Fruit fly (Drosophila melanogaster) whole organism, embryonic: ENCODE measurements around the gene CG13390.

Experiments
- CG12071 ChIP-seq: fragments of 200-800 bp; sonication (Bioruptor generic); optimal IDR thresholded peaks from 3 replicates; lab custom pipeline; 2018; ENCODE audit warnings: missing biosample characterization, mild to moderate bottlenecking, missing genetic modification characterization
- CG14860 ChIP-seq: fragments of 200-800 bp; sonication (Bioruptor generic); IDR thresholded peaks from 3 replicates; pipeline ENCODE4 v1.3.6; 2022; ENCODE audit warnings: missing biosample characterization, missing genetic modification characterization; ENCODE audit not compliant: partially characterized antibody
- CG14965 ChIP-seq: fragments of 200-800 bp; sonication (Bioruptor generic); optimal IDR thresholded peaks from 2 replicates; lab custom pipeline; 2016; ENCODE audit warnings: missing biosample characterization, missing genetic modification characterization, borderline replicate concordance
- CG15269 ChIP-seq: fragments of 200-800 bp; sonication (Bioruptor generic); optimal IDR thresholded peaks from 2 replicates; lab custom pipeline; 2018; ENCODE audit warnings: missing biosample characterization, mild to moderate bottlenecking, missing genetic modification characterization, moderate library complexity
- CG1647 ChIP-seq: fragments of 200-800 bp; sonication (Bioruptor generic); optimal IDR thresholded peaks from 3 replicates; lab custom pipeline; 2016; ENCODE audit warnings: missing biosample characterization, missing genetic modification characterization
- CG16863 ChIP-seq: fragments of 200-800 bp; sonication (Bioruptor generic); optimal IDR thresholded peaks from 3 replicates; lab custom pipeline; 2016; ENCODE audit warnings: missing biosample characterization, missing genetic modification characterization
- CG17328 ChIP-seq: fragments of 200-800 bp; sonication (Bioruptor generic); IDR thresholded peaks from 2 replicates; pipeline ENCODE4 v1.3.6; 2022; ENCODE audit warnings: missing biosample characterization, missing genetic modification characterization
- CG18599 ChIP-seq: fragments of 200-800 bp; sonication (Bioruptor generic); optimal IDR thresholded peaks from 3 replicates; lab custom pipeline; 2017; ENCODE audit warnings: missing biosample characterization, missing genetic modification characterization, mild to moderate bottlenecking, moderate library complexity, missing genetic modification reagents
- CG30431 ChIP-seq: fragments of 200-800 bp; sonication (Bioruptor generic); optimal IDR thresholded peaks from 2 replicates; lab custom pipeline; 2017; ENCODE audit warnings: missing biosample characterization, missing genetic modification characterization
- CG32532 ChIP-seq: fragments of 200-800 bp; sonication (Bioruptor generic); IDR thresholded peaks from 2 replicates; pipeline ENCODE4 v1.3.6; 2022; ENCODE audit warnings: missing biosample characterization, missing genetic modification characterization
- CG3281 ChIP-seq: fragments of 200-800 bp; sonication (Bioruptor generic); optimal IDR thresholded peaks from 3 replicates; lab custom pipeline; 2017; ENCODE audit warnings: missing biosample characterization, mild to moderate bottlenecking, missing genetic modification characterization
- CG34224 ChIP-seq: fragments of 200-800 bp; sonication (Bioruptor generic); IDR thresholded peaks from 3 replicates; pipeline ENCODE4 v1.3.6; 2022; ENCODE audit warnings: missing biosample characterization, missing genetic modification characterization; ENCODE audit not compliant: partially characterized antibody
- CG4730 ChIP-seq: fragments of 200-800 bp; sonication (Bioruptor generic); IDR thresholded peaks from 2 replicates; pipeline ENCODE4 v1.3.6; 2022; ENCODE audit warnings: missing biosample characterization, missing genetic modification characterization
- CG6175 ChIP-seq: fragments of 200-800 bp; sonication (Bioruptor generic); IDR thresholded peaks from 3 replicates; pipeline ENCODE4 v1.3.6; 2022; ENCODE audit warnings: missing biosample characterization, missing genetic modification characterization
- CG6689 ChIP-seq: fragments of 200-800 bp; sonication (Bioruptor generic); IDR thresholded peaks from 2 replicates; pipeline ENCODE4 v1.3.6; 2022; ENCODE audit warnings: missing biosample characterization, missing genetic modification characterization
- CG7745 ChIP-seq: fragments of 200-800 bp; sonication (Bioruptor generic); optimal IDR thresholded peaks from 2 replicates; lab custom pipeline; 2018; ENCODE audit warnings: missing biosample characterization, mild to moderate bottlenecking, missing genetic modification characterization, moderate library complexity
- CG7987 ChIP-seq: fragments of 200-800 bp; sonication (Bioruptor generic); optimal IDR thresholded peaks from 2 replicates; lab custom pipeline; 2018; ENCODE audit warnings: missing biosample characterization, mild to moderate bottlenecking, missing genetic modification characterization, moderate library complexity
- CG9437 ChIP-seq: fragments of 200-800 bp; sonication (Bioruptor generic); optimal IDR thresholded peaks from 2 replicates; lab custom pipeline; 2018; ENCODE audit warnings: missing biosample characterization, mild to moderate bottlenecking, missing genetic modification characterization
- Chrac-16 ChIP-seq: fragments of 200-800 bp; sonication (Bioruptor generic); optimal IDR thresholded peaks from 3 replicates; lab custom pipeline; 2016; ENCODE audit warnings: missing biosample characterization, missing genetic modification characterization
- Eip74EF ChIP-seq, 2 experiments: fragments of 200-800 bp in 1 of 2; fragments of >200 bp in 1 of 2; sonication (Bioruptor generic) in 1 of 2; optimal IDR thresholded peaks; 2 replicates each; lab custom pipeline; 2017 to 2019; ENCODE audit warnings: missing biosample characterization in 2 of 2, missing genetic modification characterization in 2 of 2, mild to moderate bottlenecking in 1 of 2, moderate library complexity in 1 of 2
- HLHmδ ChIP-seq: fragments of 200-800 bp; sonication (Bioruptor generic); optimal IDR thresholded peaks from 2 replicates; lab custom pipeline; 2018; ENCODE audit warnings: missing biosample characterization, mild to moderate bottlenecking, missing genetic modification characterization, moderate library complexity
- Hmr ChIP-seq: fragments of 200-800 bp; sonication (Bioruptor generic); optimal IDR thresholded peaks from 3 replicates; lab custom pipeline; 2017; ENCODE audit warnings: mild to moderate bottlenecking, missing biosample characterization, missing genetic modification reagents, missing genetic modification characterization
- Meics ChIP-seq: fragments of 200-800 bp; sonication (Bioruptor generic); optimal IDR thresholded peaks from 2 replicates; lab custom pipeline; 2017; ENCODE audit warnings: missing biosample characterization, mild to moderate bottlenecking, missing genetic modification characterization
- Rfx ChIP-seq: fragments of 200-800 bp; sonication (Bioruptor generic); IDR thresholded peaks from 2 replicates; pipeline ENCODE4 v1.3.6; 2022; ENCODE audit warnings: missing biosample characterization, missing genetic modification characterization
- Sry-β ChIP-seq: fragments of 200-800 bp; sonication (Bioruptor generic); optimal IDR thresholded peaks from 2 replicates; lab custom pipeline; 2018; ENCODE audit warnings: missing biosample characterization, mild to moderate bottlenecking, missing genetic modification characterization, moderate library complexity
- Usf ChIP-seq: fragments of 200-800 bp; sonication (Bioruptor generic); optimal IDR thresholded peaks from 2 replicates; lab custom pipeline; 2017; ENCODE audit warnings: missing genotype, missing biosample characterization, missing genetic modification characterization
- aop ChIP-seq: fragments of 200-800 bp; sonication (Bioruptor generic); IDR thresholded peaks from 2 replicates; pipeline ENCODE4 v1.3.6; 2022; ENCODE audit warnings: missing biosample characterization, missing genetic modification characterization
- bowl ChIP-seq: fragments of 200-800 bp; sonication (Bioruptor generic); IDR thresholded peaks from 2 replicates; pipeline ENCODE4 v1.3.6; 2022; ENCODE audit warnings: missing biosample characterization, missing genetic modification characterization
- cad ChIP-seq: fragments of >200 bp; optimal IDR thresholded peaks from 2 replicates; lab custom pipeline; 2017; ENCODE audit warnings: missing biosample characterization, missing genetic modification characterization
- corto ChIP-seq: fragments of 200-800 bp; sonication (Bioruptor generic); optimal IDR thresholded peaks from 2 replicates; lab custom pipeline; 2016; ENCODE audit warnings: missing biosample characterization, mild to moderate bottlenecking, missing genetic modification characterization, moderate library complexity
- crc ChIP-seq: fragments of 200-800 bp; sonication (Bioruptor generic); optimal IDR thresholded peaks from 2 replicates; lab custom pipeline; 2016; ENCODE audit warnings: missing biosample characterization, missing genetic modification characterization
- da ChIP-seq: fragments of 200-800 bp; sonication (Bioruptor generic); optimal IDR thresholded peaks from 2 replicates; lab custom pipeline; 2016; ENCODE audit warnings: missing biosample characterization, missing genetic modification characterization
- gcm2 ChIP-seq: fragments of 200-800 bp; sonication (Bioruptor generic); optimal IDR thresholded peaks from 2 replicates; lab custom pipeline; 2016; ENCODE audit warnings: missing biosample characterization, missing genetic modification characterization
- grn ChIP-seq: fragments of 200-800 bp; sonication (Bioruptor generic); optimal IDR thresholded peaks from 3 replicates; lab custom pipeline; 2017; ENCODE audit warnings: missing biosample characterization, missing genetic modification characterization
- inv ChIP-seq: fragments of 200-800 bp; sonication (Bioruptor generic); IDR thresholded peaks from 2 replicates; pipeline ENCODE4 v1.3.6; 2022; ENCODE audit warnings: missing biosample characterization, missing genetic modification characterization; ENCODE audit not compliant: partially characterized antibody
- jigr1 ChIP-seq: fragments of 200-800 bp; sonication (Bioruptor generic); IDR thresholded peaks from 3 replicates; pipeline ENCODE4 v1.3.6; 2022; ENCODE audit warnings: missing biosample characterization, missing genetic modification characterization
- lbe ChIP-seq: fragments of 200-800 bp; sonication (Bioruptor generic); optimal IDR thresholded peaks from 2 replicates; lab custom pipeline; 2016; ENCODE audit warnings: missing biosample characterization, mild to moderate bottlenecking, missing genetic modification characterization
- nmo ChIP-seq: fragments of 200-800 bp; sonication (Bioruptor generic); optimal IDR thresholded peaks from 2 replicates; lab custom pipeline; 2018; ENCODE audit warnings: missing biosample characterization, mild to moderate bottlenecking, missing genetic modification characterization, moderate library complexity
- oc ChIP-seq: fragments of 200-800 bp; sonication (Bioruptor generic); optimal IDR thresholded peaks from 2 replicates; lab custom pipeline; 2018; ENCODE audit warnings: missing biosample characterization, mild to moderate bottlenecking, missing genetic modification characterization, moderate library complexity
- pfk ChIP-seq: fragments of 200-800 bp; sonication (Bioruptor generic); optimal IDR thresholded peaks from 2 replicates; lab custom pipeline; 2018; ENCODE audit warnings: missing biosample characterization, mild to moderate bottlenecking, missing genetic modification characterization, moderate library complexity
- pros ChIP-seq: fragments of 200-800 bp; sonication (Bioruptor generic); optimal IDR thresholded peaks from 3 replicates; lab custom pipeline; 2019; ENCODE audit warnings: missing biosample characterization, mild to moderate bottlenecking, missing genetic modification characterization, moderate library complexity
- schlank ChIP-seq: fragments of 200-800 bp; sonication (Bioruptor generic); optimal IDR thresholded peaks from 2 replicates; lab custom pipeline; 2018; ENCODE audit warnings: missing biosample characterization, mild to moderate bottlenecking, missing genetic modification characterization
- slp2 ChIP-seq: fragments of 200-800 bp; sonication (Bioruptor generic); optimal IDR thresholded peaks from 2 replicates; lab custom pipeline; 2016; ENCODE audit warnings: missing biosample characterization, missing genetic modification characterization
- sqz ChIP-seq: fragments of 200-800 bp; sonication (Bioruptor generic); optimal IDR thresholded peaks from 3 replicates; lab custom pipeline; 2018; ENCODE audit warnings: missing biosample characterization, mild to moderate bottlenecking, missing genetic modification characterization
- sug ChIP-seq: fragments of 200-800 bp; optimal IDR thresholded peaks from 2 replicates; lab custom pipeline; 2019; ENCODE audit warnings: missing biosample characterization, mild to moderate bottlenecking, missing genetic modification characterization, moderate library complexity
- tna ChIP-seq: fragments of 200-800 bp; sonication (Bioruptor generic); IDR thresholded peaks from 2 replicates; pipeline ENCODE4 v1.3.6; 2022; ENCODE audit warnings: missing biosample characterization, missing genetic modification characterization; ENCODE audit not compliant: partially characterized antibody
- tx ChIP-seq: fragments of 200-800 bp; sonication (Bioruptor generic); optimal IDR thresholded peaks from 2 replicates; lab custom pipeline; 2016; ENCODE audit warnings: missing biosample characterization, missing genetic modification characterization
- unpg ChIP-seq: fragments of 200-800 bp; sonication (Bioruptor generic); optimal IDR thresholded peaks from 3 replicates; lab custom pipeline; 2018; ENCODE audit warnings: missing biosample characterization, mild to moderate bottlenecking, missing genetic modification characterization, moderate library complexity
- usp ChIP-seq: fragments of >200 bp; optimal IDR thresholded peaks from 2 replicates; lab custom pipeline; 2017; ENCODE audit warnings: missing biosample characterization, missing genetic modification characterization
- vvl ChIP-seq: fragments of 200-800 bp; sonication (Bioruptor generic); IDR thresholded peaks from 2 replicates; pipeline ENCODE4 v1.3.6; 2022; ENCODE audit warnings: missing biosample characterization, missing genetic modification characterization

CG13390 gene

dm6 chr2L:8382646-8383045 is 6.0 kb upstream of the CG13390 start, which contains the start of the genes CG13392 and Rcd4 (continued):
- TF ChIP-seq CG34224 (peak; percentile 81), CG6689 (GFP tag; lab: Robert Waterston, UW) (0 out of 2 replicates have a peak, but pooled peaks have one; percentile 27), pfk (GFP tag; lab: Kevin White, UChicago) (no peak), slp2 (peak; percentile 30), CG14860 (GFP tag; lab: Robert Waterston, UW) (peak; percentile 44; the same call in 2 of the 3 replicates), CG14965 (GFP tag; lab: Kevin White, UChicago) (no peak), tna (GFP tag; lab: Robert Waterston, UW) (no peak), Eip74EF (GFP tag; optimal IDR thresholded peaks at IDR 0.05; lab: Kevin White, UChicago) (no peak), nmo (GFP tag; lab: Kevin White, UChicago) (peak; percentile 51), CG15269 (tag; lab: Kevin White, UChicago) (peak; percentile 43), da (GFP tag; lab: Kevin White, UChicago) (peak; percentile 23), Usf (GFP tag; lab: Kevin White, UChicago) (no peak), gcm2 (GFP tag; lab: Kevin White, UChicago) (peak; percentile 5), Rfx (peak; percentile 88), vvl (GFP tag; lab: Robert Waterston, UW) (peak; percentile 87), HLHmδ (peak; percentile 28), CG30431 (no peak), unpg (GFP tag; lab: Kevin White, UChicago) (peak; percentile 49), CG16863 (GFP tag; lab: Kevin White, UChicago) (peak; percentile 66), Sry-β (GFP tag; lab: Kevin White, UChicago) (peak; percentile 42), schlank (tag; lab: Kevin White, UChicago) (peak; percentile 62), Chrac-16 (GFP tag; lab: Kevin White, UChicago) (peak; percentile 61), tx (GFP tag; lab: Kevin White, UChicago) (peak; percentile 67), sug (tag; lab: Kevin White, UChicago) (peak; percentile 52), CG7745 (no peak), grn (GFP tag; lab: Kevin White, UChicago) (no peak), sqz (GFP tag; lab: Kevin White, UChicago) (no peak), Hmr (peak; percentile 78), CG7987 (peak; percentile 71), jigr1 (GFP tag; lab: Robert Waterston, UW) (no peak), CG17328 (0 out of 2 replicates have a peak, but pooled peaks have one; percentile 18), Meics (peak; percentile 62), bowl (no peak), corto (GFP tag; lab: Kevin White, UChicago) (peak; percentile 38), CG9437 (peak; percentile 34), aop (no peak), oc (tag; lab: Kevin White, UChicago) (no peak), CG12071 (GFP tag; lab: Kevin White, UChicago) (peak; percentile 67), CG1647 (GFP tag; lab: Kevin White, UChicago) (peak; percentile 76), usp (GFP tag; lab: Kevin White, UChicago) (no peak), cad (GFP tag; lab: Kevin White, UChicago) (no peak), inv (GFP tag; lab: Robert Waterston, UW) (0 out of 2 replicates have a peak, but pooled peaks have one; percentile 22), lbe (GFP tag; lab: Kevin White, UChicago) (peak; percentile 84), CG32532 (GFP tag; lab: Robert Waterston, UW) (peak; percentile 79), CG18599 (GFP tag; lab: Kevin White, UChicago) (peak; percentile 75), crc (GFP tag; lab: Kevin White, UChicago) (peak; percentile 69), pros (GFP tag; lab: Kevin White, UChicago) (no peak), CG3281 (peak; percentile 60), CG6175 (GFP tag; lab: Robert Waterston, UW) (no peak), CG4730 (GFP tag; lab: Robert Waterston, UW) (0 out of 2 replicates have a peak, but pooled peaks have one; percentile 28)
